Fruit fly (Drosophila melanogaster) Kc167 (cell line): Measurements from ENCODE around the gene CG42512.

ENCODE experiments used
- Myc ChIP-seq: fragments of >200 bp; optimal IDR thresholded peaks from 2 replicates; lab custom pipeline; 2017; ENCODE audit warnings: missing external identifiers
- h ChIP-seq: fragments of >200 bp; optimal IDR thresholded peaks from 3 replicates; lab custom pipeline; 2018; ENCODE audit warnings: missing external identifiers
- insv ChIP-seq: fragments of >200 bp; optimal IDR thresholded peaks from 3 replicates; lab custom pipeline; 2018; ENCODE audit warnings: missing external identifiers
- psq ChIP-seq: fragments of >200 bp; optimal IDR thresholded peaks from 2 replicates; lab custom pipeline; 2017; ENCODE audit warnings: missing external identifiers

DNA sequence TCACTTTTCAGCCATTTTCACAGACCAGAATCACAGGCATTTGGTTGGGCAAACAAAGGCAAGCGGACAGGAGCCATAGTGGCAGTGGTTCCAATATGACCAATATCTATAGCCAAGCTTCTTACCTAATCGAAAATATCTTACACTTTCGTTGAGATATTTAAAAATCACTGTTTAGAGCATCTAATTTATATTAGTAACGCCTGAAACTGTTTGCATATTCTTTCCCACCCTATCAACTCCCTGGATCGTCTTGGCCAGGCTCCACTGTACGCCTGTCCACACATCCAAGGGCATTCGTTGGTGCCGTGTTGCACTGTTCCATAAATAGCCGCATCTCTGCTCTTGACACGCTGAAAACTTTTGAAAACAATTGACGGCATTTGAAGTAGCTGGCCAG is 39.3 kb downstream of the CG42512 start:
- no peak for TF ChIP-seq psq (lab: Kevin White, UChicago)
- TF ChIP-seq insv (lab: Kevin White, UChicago) = no peak
- no peak for TF ChIP-seq h (lab: Kevin White, UChicago)
- no peak for TF ChIP-seq Myc (lab: Kevin White, UChicago)
